Fruit fly (Drosophila melanogaster) whole organism, embryonic: ENCODE results near the gene Cyp313a4.

ENCODE experiments used
- Asciz ChIP-seq: fragments of 200-800 bp; sonication (Bioruptor generic); optimal IDR thresholded peaks from 2 replicates; lab custom pipeline; 2017; ENCODE audit warnings: missing biosample characterization, mild to moderate bottlenecking, missing genetic modification characterization, missing genetic modification reagents
- Atf-2 ChIP-seq: fragments of 200-800 bp; sonication (Bioruptor generic); optimal IDR thresholded peaks from 2 replicates; lab custom pipeline; 2016; ENCODE audit warnings: missing biosample characterization, missing genetic modification characterization
- B-H2 ChIP-seq: fragments of 200-800 bp; sonication (Bioruptor generic); optimal IDR thresholded peaks from 2 replicates; lab custom pipeline; 2018; ENCODE audit warnings: missing biosample characterization, mild to moderate bottlenecking, missing genetic modification characterization
- BtbVII ChIP-seq: fragments of 200-800 bp; sonication (Bioruptor generic); optimal IDR thresholded peaks from 3 replicates; lab custom pipeline; 2017; ENCODE audit warnings: missing biosample characterization, mild to moderate bottlenecking, missing genetic modification characterization
- CG1024 ChIP-seq: fragments of 200-800 bp; sonication (Bioruptor generic); IDR thresholded peaks from 2 replicates; pipeline ENCODE4 v1.3.6; 2022; ENCODE audit warnings: missing biosample characterization, missing genetic modification characterization
- CG10543 ChIP-seq: fragments of 200-800 bp; sonication (Bioruptor generic); optimal IDR thresholded peaks from 3 replicates; lab custom pipeline; 2017; ENCODE audit warnings: missing biosample characterization, mild to moderate bottlenecking, missing genetic modification characterization, moderate library complexity
- CG11247 ChIP-seq: fragments of 200-800 bp; sonication (Bioruptor generic); IDR thresholded peaks from 2 replicates; pipeline ENCODE4 v1.3.6; 2022; ENCODE audit warnings: missing biosample characterization, missing genetic modification characterization
- CG11398 ChIP-seq: fragments of 200-800 bp; sonication (Bioruptor generic); optimal IDR thresholded peaks from 2 replicates; lab custom pipeline; 2016; ENCODE audit warnings: missing biosample characterization, missing genetic modification characterization
- CG12104 ChIP-seq: fragments of 200-800 bp; sonication (Bioruptor generic); optimal IDR thresholded peaks from 3 replicates; lab custom pipeline; 2016; ENCODE audit warnings: missing biosample characterization, missing genetic modification characterization
- CG13424 ChIP-seq: fragments of 200-800 bp; sonication (Bioruptor generic); optimal IDR thresholded peaks from 2 replicates; lab custom pipeline; 2019; ENCODE audit warnings: missing biosample characterization, mild to moderate bottlenecking, missing genetic modification characterization, moderate library complexity
- CG14050 ChIP-seq: fragments of 200-800 bp; sonication (Bioruptor generic); IDR thresholded peaks from 3 replicates; pipeline ENCODE4 v1.3.6; 2022; ENCODE audit warnings: missing biosample characterization, missing genetic modification characterization
- CG14441 ChIP-seq: fragments of 200-800 bp; sonication (Bioruptor generic); IDR thresholded peaks from 2 replicates; pipeline ENCODE4 v1.3.6; 2022; ENCODE audit warnings: missing biosample characterization, missing genetic modification characterization
- CG17186 ChIP-seq: fragments of 200-800 bp; sonication (Bioruptor generic); optimal IDR thresholded peaks from 3 replicates; lab custom pipeline; 2017; ENCODE audit warnings: missing biosample characterization, missing genetic modification reagents, missing genetic modification characterization
- CG1792 ChIP-seq: fragments of 200-800 bp; sonication (Bioruptor generic); optimal IDR thresholded peaks from 2 replicates; lab custom pipeline; 2016; ENCODE audit warnings: missing biosample characterization, missing genetic modification characterization
- CG31224 ChIP-seq: fragments of 200-800 bp; sonication (Bioruptor generic); IDR thresholded peaks from 2 replicates; pipeline ENCODE4 v1.3.6; 2022; ENCODE audit warnings: missing biosample characterization, missing genetic modification characterization
- CG32532 ChIP-seq: fragments of 200-800 bp; sonication (Bioruptor generic); IDR thresholded peaks from 2 replicates; pipeline ENCODE4 v1.3.6; 2022; ENCODE audit warnings: missing biosample characterization, missing genetic modification characterization
- CG3847 ChIP-seq: fragments of 200-800 bp; sonication (Bioruptor generic); IDR thresholded peaks from 2 replicates; pipeline ENCODE4 v1.3.6; 2022; ENCODE audit warnings: missing biosample characterization, missing genetic modification characterization
- CG4328 ChIP-seq: fragments of 200-800 bp; sonication (Bioruptor generic); optimal IDR thresholded peaks from 3 replicates; lab custom pipeline; 2017; ENCODE audit warnings: missing biosample characterization, missing genetic modification reagents, missing genetic modification characterization
- CG4730 ChIP-seq: fragments of 200-800 bp; sonication (Bioruptor generic); IDR thresholded peaks from 2 replicates; pipeline ENCODE4 v1.3.6; 2022; ENCODE audit warnings: missing biosample characterization, missing genetic modification characterization
- CG6765 ChIP-seq: fragments of 200-800 bp; sonication (Bioruptor generic); optimal IDR thresholded peaks from 3 replicates; lab custom pipeline; 2017; ENCODE audit warnings: missing biosample characterization, mild to moderate bottlenecking, missing genetic modification characterization
- CG7786 ChIP-seq: fragments of 200-800 bp; sonication (Bioruptor generic); optimal IDR thresholded peaks from 2 replicates; lab custom pipeline; 2016; ENCODE audit warnings: missing biosample characterization, missing genetic modification characterization
- CG8478 ChIP-seq: fragments of >200 bp; optimal IDR thresholded peaks from 2 replicates; lab custom pipeline; 2018
- CG9797 ChIP-seq: fragments of 200-800 bp; sonication (Bioruptor generic); optimal IDR thresholded peaks from 3 replicates; lab custom pipeline; 2018; ENCODE audit warnings: missing biosample characterization, mild to moderate bottlenecking, missing genetic modification characterization
- D ChIP-seq, 2 experiments: fragments of 200-800 bp in 1 of 2; fragments of >200 bp in 1 of 2; sonication (Bioruptor generic) in 1 of 2; optimal IDR thresholded peaks; 2 replicates in 1 of 2; 3 replicates in 1 of 2; lab custom pipeline; 2017; ENCODE audit warnings: mild to moderate bottlenecking in 1 of 2, missing biosample characterization in 1 of 2, missing genetic modification characterization in 1 of 2, missing genetic modification reagents in 1 of 2
- Drgx ChIP-seq: fragments of 200-800 bp; sonication (Bioruptor generic); IDR thresholded peaks from 2 replicates; pipeline ENCODE4 v1.3.6; 2022; ENCODE audit warnings: missing biosample characterization, missing genetic modification characterization
- Ets65A ChIP-seq: fragments of 200-800 bp; sonication (Bioruptor generic); peaks from one replicate; lab custom pipeline; 2016; ENCODE audit warnings: missing biosample characterization, missing genetic modification characterization
- Scr ChIP-seq: fragments of 200-800 bp; sonication (Bioruptor generic); IDR thresholded peaks from 2 replicates; pipeline ENCODE4 v1.3.6; 2022; ENCODE audit warnings: missing biosample characterization, missing genetic modification characterization; ENCODE audit not compliant: partially characterized antibody
- ab ChIP-seq: fragments of 200-800 bp; sonication (Bioruptor generic); optimal IDR thresholded peaks from 2 replicates; lab custom pipeline; 2016; ENCODE audit warnings: missing biosample characterization, missing genetic modification characterization
- abd-A ChIP-seq: fragments of 200-800 bp; sonication (Bioruptor generic); optimal IDR thresholded peaks from 3 replicates; lab custom pipeline; 2019; ENCODE audit warnings: missing biosample characterization, mild to moderate bottlenecking, missing genetic modification characterization, moderate library complexity
- ac ChIP-seq: fragments of 200-800 bp; sonication (Bioruptor generic); optimal IDR thresholded peaks from 3 replicates; lab custom pipeline; 2017; ENCODE audit warnings: missing biosample characterization, mild to moderate bottlenecking, missing genetic modification characterization
- az2 ChIP-seq: fragments of 200-800 bp; sonication (Bioruptor generic); optimal IDR thresholded peaks from 3 replicates; lab custom pipeline; 2016; ENCODE audit warnings: missing biosample characterization, missing genetic modification characterization
- cas ChIP-seq: fragments of 200-800 bp; sonication (Bioruptor generic); IDR thresholded peaks from 2 replicates; pipeline ENCODE4 v1.3.6; 2022; ENCODE audit warnings: missing biosample characterization, missing genetic modification characterization
- chif ChIP-seq, 2 experiments: fragments of 200-800 bp; sonication (Bioruptor generic); optimal IDR thresholded peaks; 3 replicates each; lab custom pipeline; 2016; ENCODE audit warnings: missing biosample characterization in 2 of 2, missing genetic modification characterization in 2 of 2
- emc ChIP-seq: fragments of 200-800 bp; sonication (Bioruptor generic); optimal IDR thresholded peaks from 2 replicates; lab custom pipeline; 2016; ENCODE audit warnings: missing biosample characterization, missing genetic modification characterization
- fru ChIP-seq: fragments of >200 bp; optimal IDR thresholded peaks from 2 replicates; lab custom pipeline; 2017
- gem ChIP-seq: fragments of 200-800 bp; sonication (Bioruptor generic); optimal IDR thresholded peaks from 2 replicates; lab custom pipeline; 2019; ENCODE audit warnings: missing biosample characterization, mild to moderate bottlenecking, missing genetic modification characterization, moderate library complexity
- gro ChIP-seq: fragments of 200-800 bp; sonication (Bioruptor generic); optimal IDR thresholded peaks from 2 replicates; lab custom pipeline; 2016; ENCODE audit warnings: missing biosample characterization, missing genetic modification characterization
- gsb-n ChIP-seq: fragments of 200-800 bp; sonication (Bioruptor generic); optimal IDR thresholded peaks from 3 replicates; lab custom pipeline; 2018; ENCODE audit warnings: missing biosample characterization, mild to moderate bottlenecking, missing genetic modification characterization
- hkb ChIP-seq, 2 experiments: fragments of 200-800 bp in 1 of 2; fragments of >200 bp in 1 of 2; sonication (Bioruptor generic) in 1 of 2; IDR thresholded peaks in 1 of 2; optimal IDR thresholded peaks in 1 of 2; 2 replicates each; pipeline versions ENCODE4 v1.3.6 to Lab custom; 2017 to 2022; ENCODE audit warnings: missing biosample characterization in 1 of 2, missing genetic modification characterization in 1 of 2
- ken ChIP-seq: fragments of 200-800 bp; sonication (Bioruptor generic); IDR thresholded peaks from 3 replicates; pipeline ENCODE4 v1.3.6; 2022; ENCODE audit warnings: missing biosample characterization, missing genetic modification characterization
- lov ChIP-seq, 2 experiments: fragments of 200-800 bp in 1 of 2; fragments of >200 bp in 1 of 2; sonication (Bioruptor generic) in 1 of 2; IDR thresholded peaks in 1 of 2; optimal IDR thresholded peaks in 1 of 2; 2 replicates in 1 of 2; 3 replicates in 1 of 2; pipeline versions ENCODE4 v1.3.6 to Lab custom; 2017 to 2022; ENCODE audit warnings: missing biosample characterization in 1 of 2, missing genetic modification characterization in 1 of 2
- odd ChIP-seq: fragments of 200-800 bp; sonication (Bioruptor generic); optimal IDR thresholded peaks from 2 replicates; lab custom pipeline; 2017; ENCODE audit warnings: missing biosample characterization, mild to moderate bottlenecking, missing genetic modification characterization
- otp ChIP-seq: fragments of 200-800 bp; sonication (Bioruptor generic); IDR thresholded peaks from 3 replicates; pipeline ENCODE4, ENCODE4 v1.3.6; 2022; ENCODE audit warnings: missing biosample characterization, missing genetic modification characterization
- p53 ChIP-seq: fragments of 200-800 bp; sonication (Bioruptor generic); optimal IDR thresholded peaks from 2 replicates; lab custom pipeline; 2016; ENCODE audit warnings: missing biosample characterization, missing genetic modification characterization
- pum ChIP-seq: fragments of 200-800 bp; sonication (Bioruptor generic); optimal IDR thresholded peaks from 2 replicates; lab custom pipeline; 2016; ENCODE audit warnings: missing biosample characterization, missing genetic modification characterization
- sisA ChIP-seq: fragments of 200-800 bp; sonication (Bioruptor generic); IDR thresholded peaks from 2 replicates; pipeline ENCODE4 v1.3.6; 2022; ENCODE audit warnings: missing biosample characterization, missing genetic modification characterization
- sna ChIP-seq: fragments of 200-800 bp; sonication (Bioruptor generic); IDR thresholded peaks from 2 replicates; pipeline ENCODE4 v1.3.6; 2022; ENCODE audit warnings: missing biosample characterization, missing genetic modification characterization; ENCODE audit not compliant: partially characterized antibody
- tgo ChIP-seq: fragments of 200-800 bp; sonication (Bioruptor generic); IDR thresholded peaks from 3 replicates; pipeline ENCODE4 v1.3.6; 2022; ENCODE audit warnings: missing biosample characterization, missing genetic modification characterization
- twi ChIP-seq: fragments of 200-800 bp; optimal IDR thresholded peaks from 2 replicates; lab custom pipeline; 2019; ENCODE audit warnings: missing biosample characterization, mild to moderate bottlenecking, missing genetic modification characterization, moderate library complexity
- vvl ChIP-seq: fragments of 200-800 bp; sonication (Bioruptor generic); IDR thresholded peaks from 2 replicates; pipeline ENCODE4 v1.3.6; 2022; ENCODE audit warnings: missing biosample characterization, missing genetic modification characterization

Cyp313a4 gene

DNA sequence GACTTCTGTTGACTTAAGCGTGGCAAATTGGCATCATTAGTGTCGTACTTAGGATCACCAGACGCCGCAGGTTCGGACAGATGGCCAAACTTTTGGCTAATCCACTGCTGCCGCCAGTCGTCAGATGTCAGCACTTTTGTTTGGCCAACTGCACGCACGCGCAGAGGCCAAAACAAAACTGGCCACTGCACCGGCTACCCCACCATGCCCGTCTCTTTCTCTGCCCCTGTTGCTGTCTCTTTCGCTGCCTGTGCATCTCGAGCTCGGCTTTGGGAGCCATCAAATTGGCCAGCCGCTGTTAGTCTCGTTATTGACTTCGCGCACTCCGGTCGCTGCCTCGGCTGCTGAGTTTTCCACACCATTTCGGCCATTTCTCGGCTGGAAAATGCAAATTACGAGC, 18.6 kb downstream of the Cyp313a4 start, which contains the start of gene CG14395 (continued):
- 0 out of 2 replicates have a peak, but pooled peaks have one; percentile 27 for TF ChIP-seq vvl
- no peak for TF ChIP-seq ac
- no peak for TF ChIP-seq cas
- no peak for TF ChIP-seq lov (optimal IDR thresholded peaks at IDR 0.05; lab: Kevin White, UChicago)
- no peak for TF ChIP-seq lov (GFP tag; IDR thresholded peaks at IDR 0.05; lab: Robert Waterston, UW)
- TF ChIP-seq gem, result no peak
- TF ChIP-seq ken (GFP tag; lab: Robert Waterston, UW), result 0 out of 3 replicates have a peak, but pooled peaks have one; percentile 18
- no peak for TF ChIP-seq CG8478
- TF ChIP-seq pum (GFP tag; lab: Kevin White, UChicago), result no peak
- TF ChIP-seq CG11247, result no peak
- no peak for TF ChIP-seq chif (GFP tag; optimal IDR thresholded peaks at IDR 0.05; lab: Kevin White, UChicago)
- TF ChIP-seq CG4328 (GFP tag; lab: Kevin White, UChicago), result no peak
- TF ChIP-seq tgo (GFP tag; lab: Robert Waterston, UW), result no peak
- TF ChIP-seq ab, result no peak
- peak; percentile 29; the same call in 1 of the 2 replicates for TF ChIP-seq Drgx
- no peak for TF ChIP-seq CG12104 (GFP tag; lab: Kevin White, UChicago)
- TF ChIP-seq CG1024 (GFP tag; lab: Robert Waterston, UW), result no peak

DNA sequence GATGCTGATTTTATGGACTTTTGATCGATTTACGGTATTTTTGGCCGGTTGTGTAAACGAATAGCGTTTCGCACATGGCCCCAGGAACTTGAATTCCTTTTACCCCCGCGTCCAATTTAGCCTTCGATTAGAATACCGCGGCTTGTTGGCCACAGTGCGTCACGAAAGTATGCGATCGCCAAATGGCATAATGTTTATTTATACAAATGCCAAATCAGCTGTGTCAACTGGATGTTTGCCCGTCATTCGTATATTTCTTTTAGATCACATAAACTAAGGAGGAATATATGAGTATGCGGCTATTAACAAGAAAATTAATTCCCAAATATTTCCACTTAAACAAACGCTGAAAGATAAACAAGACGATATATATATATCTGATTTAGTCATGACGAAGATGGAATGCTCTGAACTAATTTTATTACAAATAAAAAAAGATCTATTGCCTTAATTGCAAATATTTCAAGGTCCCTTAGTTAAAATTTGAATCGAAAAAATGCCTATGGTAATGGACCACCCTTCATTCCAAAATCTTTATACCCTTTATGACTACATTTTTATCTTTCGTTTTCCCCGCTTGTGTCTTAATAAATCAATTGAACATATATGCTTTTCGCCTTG, 24.1 kb downstream of the Cyp313a4 start:
- TF ChIP-seq az2 (no peak), Scr (GFP tag; lab: Robert Waterston, UW) (no peak), gro (GFP tag; lab: Kevin White, UChicago) (peak; percentile 0), CG6765 (GFP tag; lab: Kevin White, UChicago) (peak; percentile 25), CG14441 (GFP tag; lab: Robert Waterston, UW) (no peak), CG10543 (GFP tag; lab: Kevin White, UChicago) (peak; percentile 14), hkb (optimal IDR thresholded peaks at IDR 0.05; lab: Kevin White, UChicago) (no peak), hkb (GFP tag; IDR thresholded peaks at IDR 0.05; lab: Robert Waterston, UW) (no peak), BtbVII (peak; percentile 43), CG31224 (GFP tag; lab: Robert Waterston, UW) (no peak), fru (no peak), otp (GFP tag; lab: Robert Waterston, UW) (no peak), B-H2 (GFP tag; lab: Kevin White, UChicago) (peak; percentile 29), gsb-n (tag; lab: Kevin White, UChicago) (no peak), CG7786 (peak; percentile 16), p53 (GFP tag; lab: Kevin White, UChicago) (no peak), twi (tag; lab: Kevin White, UChicago) (no peak), CG14050 (no peak), Ets65A (GFP tag; lab: Kevin White, UChicago) (no peak), CG3847 (GFP tag; lab: Robert Waterston, UW) (peak; percentile 40; the same call in 1 of the 2 replicates), sisA (GFP tag; lab: Robert Waterston, UW) (no peak), CG1792 (GFP tag; lab: Kevin White, UChicago) (no peak), emc (GFP tag; lab: Kevin White, UChicago) (no peak), tgo (GFP tag; lab: Robert Waterston, UW) (no peak), CG9797 (no peak), CG11398 (GFP tag; lab: Kevin White, UChicago) (no peak), Asciz (no peak), CG4730 (GFP tag; lab: Robert Waterston, UW) (no peak), D (optimal IDR thresholded peaks at IDR 0.05; lab: Kevin White, UChicago) (no peak), D (GFP tag; optimal IDR thresholded peaks at IDR 0.05; lab: Kevin White, UChicago) (no peak), abd-A (tag; lab: Kevin White, UChicago) (peak; percentile 12), CG13424 (peak; percentile 8), odd (GFP tag; lab: Kevin White, UChicago) (no peak), CG17186 (GFP tag; lab: Kevin White, UChicago) (no peak), chif (GFP tag; optimal IDR thresholded peaks at IDR 0.05; lab: Kevin White, UChicago) (no peak), sna (no peak), Atf-2 (GFP tag; lab: Kevin White, UChicago) (no peak), CG32532 (GFP tag; lab: Robert Waterston, UW) (0 out of 2 replicates have a peak, but pooled peaks have one; percentile 5)
